Worm (Caenorhabditis elegans) whole organism, L3 larva: Measurements from ENCODE around the gene acl-13.

ENCODE experiments used
- ZK546.5 ChIP-seq: sonication (generic microtip); optimal IDR thresholded peaks from 2 replicates; lab custom pipeline; 2017; ENCODE audit warnings: missing biosample characterization, missing genetic modification characterization
- aly-2 ChIP-seq: fragments of 150-350 bp; optimal IDR thresholded peaks from 2 replicates; lab custom pipeline; 2014; ENCODE audit warnings: missing biosample characterization, missing genetic modification characterization
- ama-1 ChIP-seq: fragments of 150-350 bp; optimal IDR thresholded peaks from 2 replicates; lab custom pipeline; 2018
- ceh-16 ChIP-seq: sonication (generic microtip); optimal IDR thresholded peaks from 2 replicates; lab custom pipeline; 2017; ENCODE audit warnings: missing biosample characterization, missing genetic modification characterization
- ceh-28 ChIP-seq: fragments of 150-350 bp; optimal IDR thresholded peaks from 2 replicates; lab custom pipeline; 2014; ENCODE audit warnings: missing biosample characterization, missing genetic modification reagents, missing genetic modification characterization
- ceh-9 ChIP-seq: sonication (generic microtip); optimal IDR thresholded peaks from 2 replicates; lab custom pipeline; 2018; ENCODE audit warnings: missing biosample characterization, missing genetic modification characterization
- daf-12 ChIP-seq: fragments of 150-350 bp; optimal IDR thresholded peaks from 2 replicates; lab custom pipeline; 2014; ENCODE audit warnings: missing biosample characterization, missing genetic modification reagents, missing genetic modification characterization
- egl-27 ChIP-seq: sonication (generic microtip); optimal IDR thresholded peaks from 4 replicates; lab custom pipeline; 2017; ENCODE audit warnings: missing biosample characterization, missing genetic modification reagents, missing genetic modification characterization
- egl-5 ChIP-seq: fragments of 150-350 bp; optimal IDR thresholded peaks from 2 replicates; lab custom pipeline; 2017; ENCODE audit warnings: missing biosample characterization, missing genetic modification reagents, missing genetic modification characterization, inconsistent platforms
- elt-1 ChIP-seq: fragments of 150-350 bp; optimal IDR thresholded peaks from 2 replicates; lab custom pipeline; 2014; ENCODE audit warnings: missing biosample characterization, missing genetic modification characterization
- elt-2 ChIP-seq: sonication (generic microtip); optimal IDR thresholded peaks from 2 replicates; lab custom pipeline; 2016; ENCODE audit warnings: missing genetic modification reagents, mild to moderate bottlenecking, missing genetic modification characterization, missing compliant biosample characterization
- elt-3 ChIP-seq, 3 experiments: fragments of 150-350 bp in 1 of 3; sonication (generic microtip) in 2 of 3; optimal IDR thresholded peaks; 2 replicates in 2 of 3; 4 replicates in 1 of 3; lab custom pipeline; 2014 to 2017; ENCODE audit warnings: missing biosample characterization in 3 of 3, missing genetic modification characterization in 3 of 3
- eor-1 ChIP-seq, 2 experiments: fragments of 150-350 bp; optimal IDR thresholded peaks; 2 replicates each; lab custom pipeline; 2014 to 2018; ENCODE audit warnings: missing biosample characterization in 2 of 2, missing genetic modification characterization in 2 of 2
- fkh-2 ChIP-seq: fragments of 150-350 bp; optimal IDR thresholded peaks from 2 replicates; lab custom pipeline; 2014; ENCODE audit warnings: missing biosample characterization, missing genetic modification reagents, missing genetic modification characterization
- hmg-11 ChIP-seq: sonication (generic microtip); optimal IDR thresholded peaks from 2 replicates; lab custom pipeline; 2016; ENCODE audit warnings: missing genetic modification characterization, missing compliant biosample characterization
- jun-1 ChIP-seq: fragments of 150-350 bp; optimal IDR thresholded peaks from 2 replicates; lab custom pipeline; 2014; ENCODE audit warnings: missing biosample characterization, missing genetic modification reagents, missing genetic modification characterization
- lin-15B ChIP-seq: fragments of 150-350 bp; optimal IDR thresholded peaks from 2 replicates; lab custom pipeline; 2014; ENCODE audit warnings: missing biosample characterization, missing genetic modification characterization
- lsy-12 ChIP-seq: sonication (generic microtip); optimal IDR thresholded peaks from 2 replicates; lab custom pipeline; 2016; ENCODE audit warnings: mild to moderate bottlenecking, missing genetic modification characterization, missing compliant biosample characterization
- mml-1 ChIP-seq: fragments of 150-350 bp; sonication (generic microtip); optimal IDR thresholded peaks from 3 replicates; lab custom pipeline; 2014; ENCODE audit warnings: missing biosample characterization, missing genetic modification characterization
- nfya-1 ChIP-seq: sonication (generic microtip); optimal IDR thresholded peaks from 2 replicates; lab custom pipeline; 2017; ENCODE audit warnings: missing genetic modification characterization, mild to moderate bottlenecking, missing compliant biosample characterization, antibody characterized with exemption, moderate library complexity; ENCODE audit not compliant: insufficient read depth
- nhr-11 ChIP-seq: fragments of 150-350 bp; optimal IDR thresholded peaks from 2 replicates; lab custom pipeline; 2014; ENCODE audit warnings: missing biosample characterization, missing genetic modification characterization
- nhr-12 ChIP-seq: fragments of 150-350 bp; optimal IDR thresholded peaks from 2 replicates; lab custom pipeline; 2014; ENCODE audit warnings: missing biosample characterization, missing genetic modification characterization
- nhr-23 ChIP-seq: fragments of 150-350 bp; optimal IDR thresholded peaks from 2 replicates; lab custom pipeline; 2014; ENCODE audit warnings: missing biosample characterization, missing genetic modification reagents, missing genetic modification characterization
- nhr-43 ChIP-seq: sonication (generic microtip); optimal IDR thresholded peaks from 2 replicates; lab custom pipeline; 2016; ENCODE audit warnings: mild to moderate bottlenecking, missing genetic modification characterization, missing compliant biosample characterization; ENCODE audit not compliant: poor library complexity, severe bottlenecking
- nhr-76 ChIP-seq: fragments of 150-350 bp; sonication (generic microtip); optimal IDR thresholded peaks from 5 replicates; lab custom pipeline; 2014; ENCODE audit warnings: missing biosample characterization, missing genetic modification characterization
- nhr-77 ChIP-seq: fragments of 150-350 bp; optimal IDR thresholded peaks from 2 replicates; lab custom pipeline; 2014; ENCODE audit warnings: missing biosample characterization, missing genetic modification characterization
- pha-4 ChIP-seq: fragments of 150-350 bp; optimal IDR thresholded peaks from 2 replicates; lab custom pipeline; 2014; ENCODE audit warnings: missing biosample characterization, missing genetic modification reagents, missing genetic modification characterization
- pqm-1 ChIP-seq: fragments of 150-350 bp; optimal IDR thresholded peaks from 2 replicates; lab custom pipeline; 2017; ENCODE audit warnings: missing biosample characterization, missing genetic modification characterization, inconsistent platforms
- sea-2 ChIP-seq: fragments of 150-350 bp; sonication (generic microtip); optimal IDR thresholded peaks from 4 replicates; lab custom pipeline; 2014; ENCODE audit warnings: missing biosample characterization, missing genetic modification reagents, missing genetic modification characterization
- skn-1 ChIP-seq: fragments of 150-350 bp; optimal IDR thresholded peaks from 2 replicates; lab custom pipeline; 2014; ENCODE audit warnings: missing biosample characterization, missing genetic modification characterization
- snpc-4 ChIP-seq: fragments of 150-350 bp; optimal IDR thresholded peaks from 2 replicates; lab custom pipeline; 2014; ENCODE audit warnings: missing biosample characterization, missing genetic modification characterization
- tbx-2 ChIP-seq: sonication (generic microtip); optimal IDR thresholded peaks from 2 replicates; lab custom pipeline; 2016; ENCODE audit warnings: mild to moderate bottlenecking, missing genetic modification characterization, missing compliant biosample characterization
- unc-62 ChIP-seq: fragments of 150-350 bp; sonication (generic microtip); optimal IDR thresholded peaks from 4 replicates; lab custom pipeline; 2014; ENCODE audit warnings: missing biosample characterization, missing genetic modification reagents, missing genetic modification characterization
- zag-1 ChIP-seq: fragments of 150-350 bp; optimal IDR thresholded peaks from 2 replicates; lab custom pipeline; 2014; ENCODE audit warnings: missing biosample characterization, missing genetic modification characterization
- ztf-11 ChIP-seq: fragments of 150-350 bp; optimal IDR thresholded peaks from 2 replicates; lab custom pipeline; 2014; ENCODE audit warnings: missing biosample characterization, missing genetic modification characterization
- ztf-4 ChIP-seq: fragments of 150-350 bp; optimal IDR thresholded peaks from 2 replicates; lab custom pipeline; 2014; ENCODE audit warnings: missing biosample characterization, missing genetic modification characterization

The acl-13 gene

DNA sequence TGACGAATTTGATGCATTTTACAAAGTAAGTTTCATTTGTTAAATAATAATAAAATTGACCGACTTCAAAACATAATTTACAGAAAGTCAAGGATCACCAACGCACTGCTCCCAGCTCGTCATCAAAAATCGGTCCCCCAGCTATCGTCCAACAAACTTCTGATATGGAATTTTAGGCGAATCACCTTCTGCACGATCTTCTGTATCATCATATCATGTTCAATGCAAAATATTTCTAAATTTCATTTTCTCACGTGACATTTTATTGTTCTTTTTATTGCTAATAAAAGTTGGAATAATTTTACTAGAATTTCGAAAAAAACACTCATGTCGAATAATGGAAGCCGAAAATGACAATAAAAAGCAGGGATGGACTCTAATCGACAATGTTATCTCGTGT lies at the start of gene acl-13:
Gene acl-13, plus strand, starts transcription at position 301 of the 400 bp plus-strand sequence.
- TF ChIP-seq elt-2 (tag; lab: Kevin White, UChicago) (no peak), nhr-12 (no peak), lsy-12 (no peak), nhr-23 (tag; lab: Kevin White, UChicago) (no peak), egl-27 (tag; lab: Kevin White, UChicago) (no peak), ceh-9 (no peak), ztf-11 (tag; lab: Kevin White, UChicago) (no peak), elt-3 (tag; optimal IDR thresholded peaks at IDR 0.05; lab: Kevin White, UChicago) (no peak), ceh-16 (tag; lab: Kevin White, UChicago) (no peak), tbx-2 (tag; lab: Kevin White, UChicago) (no peak), daf-12 (tag; lab: Kevin White, UChicago) (no peak), ztf-4 (no peak), pqm-1 (tag; lab: Kevin White, UChicago) (no peak), lin-15B (tag; lab: Kevin White, UChicago) (no peak), nhr-43 (tag; lab: Kevin White, UChicago) (no peak), hmg-11 (tag; lab: Kevin White, UChicago) (no peak), jun-1 (tag; lab: Kevin White, UChicago) (no peak), mml-1 (tag; lab: Kevin White, UChicago) (no peak), eor-1 (tag; optimal IDR thresholded peaks at IDR 0.05; lab: Kevin White, UChicago) (no peak)
- TF ChIP-seq, all 47 proteins: peak for 0

DNA sequence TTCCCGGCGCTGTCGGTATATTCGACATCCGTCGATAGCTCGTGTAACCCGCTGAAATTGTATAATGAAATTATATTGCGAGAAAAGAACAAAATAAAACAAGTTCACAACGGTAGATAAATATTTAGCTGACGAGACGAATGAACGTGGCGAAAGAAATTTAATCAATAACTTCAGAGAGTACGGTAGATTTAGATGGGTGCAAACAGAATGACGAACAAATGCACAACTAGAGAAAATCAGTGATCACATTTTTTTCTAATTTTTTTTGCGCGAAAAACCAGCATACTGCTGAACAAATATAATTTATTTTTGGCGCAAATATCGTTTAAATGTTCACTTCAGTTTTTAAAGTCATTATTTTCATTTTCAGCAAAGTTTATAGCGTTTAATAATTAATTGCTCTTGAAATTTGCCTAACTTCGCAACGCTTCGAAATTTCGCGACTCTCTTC lies 49.5 kb upstream of the acl-13 start, which contains the start of gene sec-24.2:
Gene sec-24.2, minus strand, starts transcription at position 51 of the 454 bp plus-strand sequence.
- TF ChIP-seq ZK546.5 (tag; lab: Kevin White, UChicago) = no peak
- TF ChIP-seq ceh-9 = no peak
- TF ChIP-seq elt-2 (tag; lab: Kevin White, UChicago) = no peak
- no peak for TF ChIP-seq unc-62
- no peak for TF ChIP-seq sea-2 (GFP tag; lab: Kevin White, UChicago)
- TF ChIP-seq hmg-11 (tag; lab: Kevin White, UChicago) = no peak
- no peak for TF ChIP-seq eor-1 (tag; optimal IDR thresholded peaks at IDR 0.05; lab: Kevin White, UChicago)
- no peak for TF ChIP-seq zag-1 (tag; lab: Kevin White, UChicago)
- TF ChIP-seq nhr-76 (tag; lab: Kevin White, UChicago) = no peak
- TF ChIP-seq ztf-11 (tag; lab: Kevin White, UChicago) = no peak
- TF ChIP-seq lin-15B (tag; lab: Kevin White, UChicago) = no peak
- TF ChIP-seq aly-2 (tag; lab: Kevin White, UChicago) = no peak
- TF ChIP-seq fkh-2 = no peak
- TF ChIP-seq pha-4 (tag; lab: Kevin White, UChicago) = no peak
- no peak for TF ChIP-seq nhr-11 (tag; lab: Kevin White, UChicago)
- TF ChIP-seq nhr-43 (tag; lab: Kevin White, UChicago) = no peak
- no peak for TF ChIP-seq egl-27 (tag; lab: Kevin White, UChicago)
- no peak for TF ChIP-seq egl-5

DNA sequence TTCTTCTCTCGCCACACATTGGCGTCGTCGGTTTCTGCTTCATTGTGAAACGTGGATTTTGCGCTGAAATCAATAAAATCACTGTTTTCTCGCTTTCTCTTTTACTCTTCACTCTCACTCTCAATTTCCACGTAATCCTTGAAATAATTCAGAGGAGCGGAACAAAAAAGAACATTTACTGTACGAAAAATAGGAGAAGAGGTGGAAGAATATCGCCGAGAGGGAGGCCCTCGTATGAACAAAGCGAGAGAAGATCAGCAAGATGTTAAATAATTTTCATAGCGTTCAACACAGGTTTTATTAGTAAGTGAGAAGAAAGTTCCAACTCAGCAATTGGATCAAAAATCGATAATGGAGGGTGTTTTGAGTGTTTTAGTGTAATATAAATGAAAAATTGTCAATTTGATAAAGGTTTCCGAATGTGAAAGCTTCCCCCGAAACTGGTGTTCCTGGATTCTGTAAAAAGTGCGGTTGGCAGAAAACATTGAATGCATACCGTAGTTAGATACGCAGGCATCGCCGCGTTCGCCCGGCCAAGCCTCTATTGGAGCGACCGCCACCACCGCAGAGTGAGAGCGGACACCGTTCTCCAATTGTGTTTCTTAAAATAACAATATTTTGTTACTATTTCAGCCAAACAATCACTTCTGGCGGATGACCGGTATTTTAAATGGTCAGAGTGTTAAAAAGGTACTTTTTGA lies 48.7 kb upstream of the acl-13 start, which contains the start of the genes ccr-4 and ZC518.8:
Gene ccr-4, plus strand, starts transcription at position 151 of the 701 bp plus-strand sequence.
Gene ZC518.8, minus strand, starts transcription at position 517 of the 701 bp plus-strand sequence.
- TF ChIP-seq egl-5 (no peak), jun-1 (tag; lab: Kevin White, UChicago) (no peak), zag-1 (tag; lab: Kevin White, UChicago) (no peak), pha-4 (tag; lab: Kevin White, UChicago) (peak; percentile 7), egl-27 (tag; lab: Kevin White, UChicago) (no peak), snpc-4 (tag; lab: Kevin White, UChicago) (peak; percentile 3), ama-1 (lab: Kevin White, UChicago) (peak; percentile 28), daf-12 (tag; lab: Kevin White, UChicago) (no peak), elt-2 (tag; lab: Kevin White, UChicago) (peak; percentile 22), ceh-9 (no peak), skn-1 (tag; lab: Kevin White, UChicago) (no peak), nhr-11 (tag; lab: Kevin White, UChicago) (no peak), nhr-77 (no peak), lin-15B (tag; lab: Kevin White, UChicago) (peak; percentile 41), pqm-1 (tag; lab: Kevin White, UChicago) (no peak), nfya-1 (tag; lab: Kevin White, UChicago) (peak; percentile 82), ceh-28 (no peak), ztf-11 (tag; lab: Kevin White, UChicago) (no peak), elt-1 (no peak)
